Comparison of ENCODE assay signal across 1 fruit fly cellular context in the genomic region with DNA sequence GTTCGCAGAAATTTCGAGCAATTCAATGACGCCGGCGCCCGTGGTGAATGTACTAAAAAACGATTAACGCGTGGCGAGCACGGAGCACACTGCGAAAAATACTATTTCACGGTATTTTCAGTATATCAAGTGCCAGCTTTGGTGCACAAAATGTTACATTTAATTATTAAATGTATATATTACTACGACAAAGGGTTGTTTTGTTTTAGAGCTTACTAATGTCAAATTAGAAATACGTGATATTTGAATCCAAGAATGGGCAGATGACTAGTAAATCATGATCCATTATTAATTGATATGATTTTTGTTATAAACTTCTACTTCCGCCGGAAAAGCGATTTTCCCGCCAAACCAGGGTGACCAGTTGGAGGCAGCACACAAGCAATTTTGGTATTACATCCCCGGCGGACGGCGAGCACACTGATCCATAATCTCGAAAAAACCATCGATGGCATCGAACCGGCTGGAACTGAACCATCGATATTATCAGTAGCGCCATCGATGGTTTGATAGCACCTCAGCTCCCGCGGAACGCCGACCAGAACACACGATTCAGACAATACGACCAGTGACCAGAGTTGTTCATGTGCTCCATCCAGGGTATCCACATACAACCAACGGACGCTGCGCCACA.
TF ChIP-seq lines count a peak whose summit lies in the region.

A gene (minus strand): TSS at position 51 of the 634 bp plus-strand sequence.
A gene (plus strand): TSS at position 344 of the 634 bp plus-strand sequence.

TF ChIP-seq in whole organism, embryonic, 481 proteins besides CTCF, POLR2A, EP300 and RAD21 (continued from another document and continues in another):
- TF ChIP-seq Mes4 (GFP tag; optimal IDR thresholded peaks at IDR 0.05; lab: Kevin White, UChicago) = peak; percentile 66
- TF ChIP-seq CG6683 (GFP tag; optimal IDR thresholded peaks at IDR 0.05; lab: Kevin White, UChicago) = peak; percentile 59
- no peak for TF ChIP-seq run (tag; optimal IDR thresholded peaks at IDR 0.05; lab: Kevin White, UChicago)
- TF ChIP-seq CG10431 (GFP tag; optimal IDR thresholded peaks at IDR 0.05; lab: Kevin White, UChicago) = peak; percentile 73
- peak; percentile 27 for TF ChIP-seq CG12155 (GFP tag; optimal IDR thresholded peaks at IDR 0.05; lab: Kevin White, UChicago)
- TF ChIP-seq shn (GFP tag; optimal IDR thresholded peaks at IDR 0.05; lab: Kevin White, UChicago) = peak; percentile 65
- peak; percentile 45; the same call in 1 of the 2 replicates for TF ChIP-seq al (GFP tag; IDR thresholded peaks at IDR 0.05; lab: Robert Waterston, UW)
- peak; percentile 92 for TF ChIP-seq CG6765 (GFP tag; optimal IDR thresholded peaks at IDR 0.05; lab: Kevin White, UChicago)
- peak; percentile 76 for TF ChIP-seq CG16813 (GFP tag; IDR thresholded peaks at IDR 0.05; lab: Robert Waterston, UW; ENCODE audit: partially characterized antibody)
- no peak for TF ChIP-seq CkIIα-i1 (GFP tag; IDR thresholded peaks at IDR 0.05; lab: Robert Waterston, UW)
- TF ChIP-seq jigr1 (GFP tag; IDR thresholded peaks at IDR 0.05; lab: Robert Waterston, UW) = no peak
- TF ChIP-seq ranshi (GFP tag; IDR thresholded peaks at IDR 0.05; lab: Robert Waterston, UW) = peak; percentile 56
- TF ChIP-seq vfl (GFP tag; optimal IDR thresholded peaks at IDR 0.05; lab: Kevin White, UChicago) = no peak
- peak; percentile 17 for TF ChIP-seq tup (GFP tag; optimal IDR thresholded peaks at IDR 0.05; lab: Kevin White, UChicago)
- peak; percentile 58; the same call in 1 of the 2 replicates for TF ChIP-seq NFAT (GFP tag; IDR thresholded peaks at IDR 0.05; lab: Robert Waterston, UW)
- TF ChIP-seq eyg (GFP tag; optimal IDR thresholded peaks at IDR 0.05; lab: Kevin White, UChicago) = peak; percentile 17
- TF ChIP-seq Hr51 (GFP tag; optimal IDR thresholded peaks at IDR 0.05; lab: Kevin White, UChicago) = peak; percentile 57 to 70
- TF ChIP-seq kni (GFP tag; optimal IDR thresholded peaks at IDR 0.05; lab: Kevin White, UChicago) = peak; percentile 86
- TF ChIP-seq CG10366 (GFP tag; IDR thresholded peaks at IDR 0.05; lab: Robert Waterston, UW) = peak; percentile 25; the same call in 1 of the 2 replicates
- TF ChIP-seq Bgb (GFP tag; IDR thresholded peaks at IDR 0.05; lab: Robert Waterston, UW; ENCODE audit: partially characterized antibody) = peak; percentile 87
- peak; percentile 68 for TF ChIP-seq zfh1 (GFP tag; IDR thresholded peaks at IDR 0.05; lab: Robert Waterston, UW)
- no peak for TF ChIP-seq CG17612 (GFP tag; IDR thresholded peaks at IDR 0.05; lab: Robert Waterston, UW)
- no peak for TF ChIP-seq corto (GFP tag; optimal IDR thresholded peaks at IDR 0.05; lab: Kevin White, UChicago)
- no peak for TF ChIP-seq CG32767 (GFP tag; IDR thresholded peaks at IDR 0.05; lab: Robert Waterston, UW)
- TF ChIP-seq CG18262 (tag; optimal IDR thresholded peaks at IDR 0.05; lab: Kevin White, UChicago) = peak; percentile 64
- peak; percentile 28; the same call in 1 of the 2 replicates for TF ChIP-seq H2.0 (GFP tag; IDR thresholded peaks at IDR 0.05; lab: Robert Waterston, UW)
- 0 out of 2 replicates have a peak, but pooled peaks have one; percentile 21 for TF ChIP-seq seq (GFP tag; IDR thresholded peaks at IDR 0.05; lab: Robert Waterston, UW)
- peak; percentile 58 for TF ChIP-seq CG8359 (GFP tag; optimal IDR thresholded peaks at IDR 0.05; lab: Kevin White, UChicago; ENCODE audit: borderline replicate concordance)
- no peak for TF ChIP-seq her (GFP tag; optimal IDR thresholded peaks at IDR 0.05; lab: Kevin White, UChicago)
- peak; percentile 98 for TF ChIP-seq Ets97D (GFP tag; optimal IDR thresholded peaks at IDR 0.05; lab: Kevin White, UChicago)
- peak; percentile 66 for TF ChIP-seq pfk (GFP tag; optimal IDR thresholded peaks at IDR 0.05; lab: Kevin White, UChicago)
- TF ChIP-seq chinmo (GFP tag; IDR thresholded peaks at IDR 0.05; lab: Robert Waterston, UW; ENCODE audit: partially characterized antibody) = 0 out of 4 replicates have a peak, but pooled peaks have one; percentile 11
- peak; percentile 52 for TF ChIP-seq trem (tag; optimal IDR thresholded peaks at IDR 0.05; lab: Kevin White, UChicago)
- TF ChIP-seq CG7372 (GFP tag; IDR thresholded peaks at IDR 0.05; lab: Robert Waterston, UW) = peak; percentile 40; the same call in 1 of the 2 replicates
- TF ChIP-seq CG2120 (GFP tag; optimal IDR thresholded peaks at IDR 0.05; lab: Kevin White, UChicago) = peak; percentile 42
- peak; percentile 80 for TF ChIP-seq MBD-R2 (GFP tag; IDR thresholded peaks at IDR 0.05; lab: Robert Waterston, UW)
- TF ChIP-seq fru (optimal IDR thresholded peaks at IDR 0.05; lab: Kevin White, UChicago) = no peak
- peak; percentile 75 for TF ChIP-seq knrl (GFP tag; IDR thresholded peaks at IDR 0.05; lab: Robert Waterston, UW; ENCODE audit: partially characterized antibody)
- peak; percentile 29 for TF ChIP-seq CG5245 (GFP tag; optimal IDR thresholded peaks at IDR 0.05; lab: Kevin White, UChicago)
- TF ChIP-seq Xbp1 (GFP tag; optimal IDR thresholded peaks at IDR 0.05; lab: Kevin White, UChicago) = peak; percentile 68
- TF ChIP-seq CG2202 (tag; optimal IDR thresholded peaks at IDR 0.05; lab: Kevin White, UChicago) = peak; percentile 58
- TF ChIP-seq croc (GFP tag; conservative IDR thresholded peaks at IDR 0.05; lab: Robert Waterston, UW) = peak; percentile 44; the same call in 2 of the 3 replicates
- no peak for TF ChIP-seq Optix (GFP tag; IDR thresholded peaks at IDR 0.05; lab: Robert Waterston, UW)
- peak; percentile 68 for TF ChIP-seq CG7839 (tag; optimal IDR thresholded peaks at IDR 0.05; lab: Kevin White, UChicago)
- TF ChIP-seq CG10959 (GFP tag; IDR thresholded peaks at IDR 0.05; lab: Robert Waterston, UW) = no peak
- TF ChIP-seq CG7556 (GFP tag; optimal IDR thresholded peaks at IDR 0.05; lab: Kevin White, UChicago) = peak; percentile 67
- peak; percentile 82 for TF ChIP-seq CG10543 (GFP tag; optimal IDR thresholded peaks at IDR 0.05; lab: Kevin White, UChicago)
- TF ChIP-seq Chrac-16 (GFP tag; optimal IDR thresholded peaks at IDR 0.05; lab: Kevin White, UChicago) = peak; percentile 38
- peak; percentile 66 for TF ChIP-seq ash1 (GFP tag; optimal IDR thresholded peaks at IDR 0.05; lab: Kevin White, UChicago)
- no peak for TF ChIP-seq tx (GFP tag; optimal IDR thresholded peaks at IDR 0.05; lab: Kevin White, UChicago)
- peak; percentile 66 for TF ChIP-seq unc-4 (GFP tag; IDR thresholded peaks at IDR 0.05; lab: Robert Waterston, UW; ENCODE audit: partially characterized antibody)
- TF ChIP-seq tgo (GFP tag; IDR thresholded peaks at IDR 0.05; lab: Robert Waterston, UW) = peak; percentile 41; the same call in 2 of the 3 replicates
- peak; percentile 78 for TF ChIP-seq Vsx1 (GFP tag; optimal IDR thresholded peaks at IDR 0.05; lab: Kevin White, UChicago)
- no peak for TF ChIP-seq kay (GFP tag; optimal IDR thresholded peaks at IDR 0.05; lab: Kevin White, UChicago)
- TF ChIP-seq CG31365 (tag; optimal IDR thresholded peaks at IDR 0.05; lab: Kevin White, UChicago) = peak; percentile 45
- peak; percentile 53 for TF ChIP-seq stwl (tag; optimal IDR thresholded peaks at IDR 0.05; lab: Kevin White, UChicago)
- no peak for TF ChIP-seq CG11398 (GFP tag; optimal IDR thresholded peaks at IDR 0.05; lab: Kevin White, UChicago)
- TF ChIP-seq Sin3A (optimal IDR thresholded peaks at IDR 0.05; lab: Kevin White, UChicago) = peak; percentile 78
- peak; percentile 77 for TF ChIP-seq CG18619 (GFP tag; optimal IDR thresholded peaks at IDR 0.05; lab: Kevin White, UChicago)
- TF ChIP-seq jing (GFP tag; optimal IDR thresholded peaks at IDR 0.05; lab: Kevin White, UChicago) = no peak
- TF ChIP-seq CG14965 (GFP tag; optimal IDR thresholded peaks at IDR 0.05; lab: Kevin White, UChicago; ENCODE audit: borderline replicate concordance) = no peak
- peak; percentile 23 for TF ChIP-seq lbe (GFP tag; optimal IDR thresholded peaks at IDR 0.05; lab: Kevin White, UChicago)
- no peak for TF ChIP-seq CG5953 (GFP tag; IDR thresholded peaks at IDR 0.05; lab: Robert Waterston, UW)
- TF ChIP-seq CG10654 (GFP tag; optimal IDR thresholded peaks at IDR 0.05; lab: Kevin White, UChicago) = peak; percentile 36
- TF ChIP-seq CG4617 (GFP tag; optimal IDR thresholded peaks at IDR 0.05; lab: Kevin White, UChicago; ENCODE audit: borderline replicate concordance) = peak; percentile 21
- TF ChIP-seq CG3726 (GFP tag; IDR thresholded peaks at IDR 0.05; lab: Robert Waterston, UW) = no peak
- peak; percentile 63 for TF ChIP-seq CG2712 (tag; optimal IDR thresholded peaks at IDR 0.05; lab: Kevin White, UChicago)
- TF ChIP-seq Neu2 (GFP tag; optimal IDR thresholded peaks at IDR 0.05; lab: Kevin White, UChicago; ENCODE audit: borderline replicate concordance) = no peak
- TF ChIP-seq CG30431 (GFP tag; optimal IDR thresholded peaks at IDR 0.05; lab: Kevin White, UChicago) = peak; percentile 42
- TF ChIP-seq Oli (tag; optimal IDR thresholded peaks at IDR 0.05; lab: Kevin White, UChicago) = peak; percentile 53
- no peak for TF ChIP-seq CG13123 (GFP tag; optimal IDR thresholded peaks at IDR 0.05; lab: Kevin White, UChicago)
- TF ChIP-seq ssp (GFP tag; IDR thresholded peaks at IDR 0.05; lab: Robert Waterston, UW) = peak; percentile 19; the same call in 1 of the 2 replicates
- peak; percentile 67; the same call in 1 of the 3 replicates for TF ChIP-seq CG34422 (GFP tag; IDR thresholded peaks at IDR 0.05; lab: Robert Waterston, UW)
- peak; percentile 59 for TF ChIP-seq CG3407 (GFP tag; optimal IDR thresholded peaks at IDR 0.05; lab: Kevin White, UChicago)
- TF ChIP-seq CG13287 (GFP tag; IDR thresholded peaks at IDR 0.05; lab: Robert Waterston, UW; ENCODE audit: partially characterized antibody) = peak; percentile 76
- TF ChIP-seq CG2875 (GFP tag; optimal IDR thresholded peaks at IDR 0.05; lab: Kevin White, UChicago) = peak; percentile 78
- no peak for TF ChIP-seq cg (GFP tag; optimal IDR thresholded peaks at IDR 0.05; lab: Kevin White, UChicago)
- TF ChIP-seq CG14667 (GFP tag; IDR thresholded peaks at IDR 0.05; lab: Robert Waterston, UW) = no peak; the same call in 1 of the 2 replicates
- TF ChIP-seq D19A (tag; optimal IDR thresholded peaks at IDR 0.05; lab: Kevin White, UChicago) = peak; percentile 41
- TF ChIP-seq ac (GFP tag; optimal IDR thresholded peaks at IDR 0.05; lab: Kevin White, UChicago) = peak; percentile 47
- peak; percentile 57 for TF ChIP-seq CG6254 (GFP tag; optimal IDR thresholded peaks at IDR 0.05; lab: Kevin White, UChicago)
- TF ChIP-seq h (optimal IDR thresholded peaks at IDR 0.05; lab: Kevin White, UChicago) = no peak
- TF ChIP-seq CG2678 (tag; optimal IDR thresholded peaks at IDR 0.05; lab: Kevin White, UChicago) = peak; percentile 68
- TF ChIP-seq Doc2 (GFP tag; IDR thresholded peaks at IDR 0.05; lab: Robert Waterston, UW) = no peak
- no peak for TF ChIP-seq danr (GFP tag; IDR thresholded peaks at IDR 0.05; lab: Robert Waterston, UW)
- TF ChIP-seq oc (tag; optimal IDR thresholded peaks at IDR 0.05; lab: Kevin White, UChicago) = peak; percentile 41
- TF ChIP-seq pita (GFP tag; optimal IDR thresholded peaks at IDR 0.05; lab: Kevin White, UChicago) = no peak
- TF ChIP-seq caup (GFP tag; optimal IDR thresholded peaks at IDR 0.05; lab: Kevin White, UChicago; ENCODE audit: severe bottlenecking) = peak; percentile 91
- peak; percentile 46 for TF ChIP-seq CG9609 (GFP tag; optimal IDR thresholded peaks at IDR 0.05; lab: Kevin White, UChicago)
- peak; percentile 69 for TF ChIP-seq CG9437 (GFP tag; optimal IDR thresholded peaks at IDR 0.05; lab: Kevin White, UChicago)
- no peak for TF ChIP-seq Deaf1 (tag; optimal IDR thresholded peaks at IDR 0.05; lab: Kevin White, UChicago)
- no peak for TF ChIP-seq pan (optimal IDR thresholded peaks at IDR 0.05; lab: Kevin White, UChicago)
- peak in 1 of 2 experiments; percentile 58 for TF ChIP-seq pan (GFP tag; optimal IDR thresholded peaks at IDR 0.05 in 1 of 2, IDR thresholded peaks at IDR 0.05 in 1 of 2)
- TF ChIP-seq slp2 (GFP tag; optimal IDR thresholded peaks at IDR 0.05; lab: Kevin White, UChicago) = peak; percentile 19
- peak; percentile 74 for TF ChIP-seq sob (GFP tag; IDR thresholded peaks at IDR 0.05; lab: Robert Waterston, UW)
- TF ChIP-seq CG1832 (GFP tag; optimal IDR thresholded peaks at IDR 0.05; lab: Kevin White, UChicago) = no peak
- TF ChIP-seq toy (GFP tag; IDR thresholded peaks at IDR 0.05; lab: Robert Waterston, UW) = no peak
- TF ChIP-seq CG9215 (GFP tag; IDR thresholded peaks at IDR 0.05; lab: Robert Waterston, UW) = no peak
- TF ChIP-seq CG4854 (GFP tag; optimal IDR thresholded peaks at IDR 0.05; lab: Kevin White, UChicago) = peak; percentile 31
- no peak for TF ChIP-seq Mrtf (GFP tag; IDR thresholded peaks at IDR 0.05; lab: Robert Waterston, UW)
- TF ChIP-seq Med (GFP tag; lab: Kevin White, UChicago) = peak; percentile 96
- peak; percentile 75 for TF ChIP-seq BEAF-32 (GFP tag; optimal IDR thresholded peaks at IDR 0.05; lab: Kevin White, UChicago)
- no peak for TF ChIP-seq ftz-f1 (GFP tag; optimal IDR thresholded peaks at IDR 0.05; lab: Kevin White, UChicago)
- TF ChIP-seq CG6813 (GFP tag; optimal IDR thresholded peaks at IDR 0.05; lab: Kevin White, UChicago) = peak; percentile 75
- no peak for TF ChIP-seq pros (GFP tag; optimal IDR thresholded peaks at IDR 0.05; lab: Kevin White, UChicago)
- TF ChIP-seq CG1529 (GFP tag; optimal IDR thresholded peaks at IDR 0.05; lab: Kevin White, UChicago) = peak; percentile 62
- TF ChIP-seq CG13775 (GFP tag; optimal IDR thresholded peaks at IDR 0.05; lab: Kevin White, UChicago) = peak; percentile 87
- TF ChIP-seq NK7.1 (GFP tag; optimal IDR thresholded peaks at IDR 0.05; lab: Kevin White, UChicago) = no peak
- no peak for TF ChIP-seq Bteb2 (GFP tag; optimal IDR thresholded peaks at IDR 0.05; lab: Kevin White, UChicago)
- TF ChIP-seq HmgD (GFP tag; optimal IDR thresholded peaks at IDR 0.05; lab: Kevin White, UChicago) = no peak
- no peak for TF ChIP-seq Nf-YA (GFP tag; IDR thresholded peaks at IDR 0.05; lab: Robert Waterston, UW)
- peak; percentile 64 for TF ChIP-seq CG4707 (GFP tag; optimal IDR thresholded peaks at IDR 0.05; lab: Kevin White, UChicago)
- peak; percentile 65 for TF ChIP-seq Asciz (GFP tag; optimal IDR thresholded peaks at IDR 0.05; lab: Kevin White, UChicago)
- TF ChIP-seq Myb (GFP tag; optimal IDR thresholded peaks at IDR 0.05; lab: Kevin White, UChicago) = peak; percentile 42
- peak; percentile 41 for TF ChIP-seq Camta (GFP tag; optimal IDR thresholded peaks at IDR 0.05; lab: Kevin White, UChicago)
- TF ChIP-seq fu2 (GFP tag; optimal IDR thresholded peaks at IDR 0.05; lab: Kevin White, UChicago) = peak; percentile 0
- peak in 1 of 2 experiments; percentile 48 for TF ChIP-seq crp (GFP tag; optimal IDR thresholded peaks at IDR 0.05; lab: Kevin White, UChicago)
- no peak for TF ChIP-seq tll (GFP tag; optimal IDR thresholded peaks at IDR 0.05; lab: Kevin White, UChicago)
- no peak for TF ChIP-seq pnt (GFP tag; optimal IDR thresholded peaks at IDR 0.05; lab: Kevin White, UChicago)
- peak; percentile 75 for TF ChIP-seq Lhr (GFP tag; optimal IDR thresholded peaks at IDR 0.05; lab: Kevin White, UChicago)
- TF ChIP-seq gsb (GFP tag; IDR thresholded peaks at IDR 0.05; lab: Robert Waterston, UW) = no peak
